Worm (Caenorhabditis elegans) whole organism, L4 larva: Measurements from ENCODE around the gene inx-11.

Experiments
- D1046.2 ChIP-seq: fragments of 200-800 bp; sonication (Bioruptor generic); IDR thresholded peaks from 2 replicates; pipeline ENCODE4 v1.3.6; 2022; ENCODE audit warnings: missing genetic modification characterization, missing compliant biosample characterization
- T26A8.4 ChIP-seq: fragments of 200-800 bp; sonication (Bioruptor generic); IDR thresholded peaks from 2 replicates; pipeline ENCODE4 v1.3.6; 2022; ENCODE audit warnings: missing genetic modification characterization, missing compliant biosample characterization
- ZK337.2 ChIP-seq: fragments of 200-800 bp; sonication (Bioruptor generic); IDR thresholded peaks from 2 replicates; pipeline ENCODE4 v1.3.6; 2022; ENCODE audit warnings: missing genetic modification reagents, missing genetic modification characterization, missing compliant biosample characterization
- aha-1 ChIP-seq: fragments of 150-350 bp; peaks from one replicate; lab custom pipeline; 2014; ENCODE audit warnings: missing biosample characterization, missing genetic modification characterization
- attf-4 ChIP-seq: sonication (generic microtip); optimal IDR thresholded peaks from 3 replicates; lab custom pipeline; 2017; ENCODE audit warnings: missing biosample characterization, missing genetic modification characterization
- ceh-20 ChIP-seq: fragments of 200-800 bp; sonication (Bioruptor generic); IDR thresholded peaks from 2 replicates; pipeline ENCODE4 v1.3.6; 2022; ENCODE audit warnings: missing genetic modification reagents, missing genetic modification characterization, missing compliant biosample characterization
- ceh-32 ChIP-seq: sonication (generic microtip); optimal IDR thresholded peaks from 2 replicates; lab custom pipeline; 2016; ENCODE audit warnings: mild to moderate bottlenecking, missing genetic modification characterization, missing compliant biosample characterization; ENCODE audit not compliant: poor library complexity
- ces-1 ChIP-seq: fragments of 150-350 bp; sonication (generic microtip); optimal IDR thresholded peaks from 4 replicates; lab custom pipeline; 2014; ENCODE audit warnings: missing biosample characterization, missing genetic modification reagents, missing genetic modification characterization
- ctbp-1 ChIP-seq: fragments of 200-800 bp; sonication (Bioruptor generic); IDR thresholded peaks from 2 replicates; pipeline ENCODE4 v1.3.6; 2022; ENCODE audit warnings: missing genetic modification reagents, missing genetic modification characterization, missing compliant biosample characterization
- daf-16 ChIP-seq, 3 experiments: sonication (generic microtip); optimal IDR thresholded peaks; 2 replicates each; lab custom pipeline; 2016 to 2017; ENCODE audit warnings: missing genetic modification characterization in 3 of 3, missing genetic modification reagents in 3 of 3, mild to moderate bottlenecking in 2 of 3, missing compliant biosample characterization in 2 of 3, missing biosample characterization in 1 of 3, moderate library complexity in 1 of 3
- daf-19 ChIP-seq: fragments of 200-800 bp; sonication (Bioruptor generic); conservative IDR thresholded peaks from 2 replicates; pipeline ENCODE4 v1.3.6; 2022; ENCODE audit warnings: missing genetic modification characterization, missing compliant biosample characterization
- dmd-6 ChIP-seq: fragments of 200-800 bp; sonication (Bioruptor generic); IDR thresholded peaks from 2 replicates; pipeline ENCODE4 v1.3.6; 2022; ENCODE audit warnings: missing genetic modification reagents, missing genetic modification characterization, missing compliant biosample characterization
- dve-1 ChIP-seq: sonication (generic microtip); optimal IDR thresholded peaks from 2 replicates; lab custom pipeline; 2017; ENCODE audit warnings: antibody characterized with exemption, mild to moderate bottlenecking, missing genetic modification characterization, missing compliant biosample characterization; ENCODE audit not compliant: insufficient read depth
- egl-43 ChIP-seq: fragments of 200-800 bp; sonication (Bioruptor generic); IDR thresholded peaks from 2 replicates; pipeline ENCODE4 v1.3.6; 2022; ENCODE audit warnings: missing genetic modification reagents, missing genetic modification characterization, missing compliant biosample characterization
- fos-1 ChIP-seq: fragments of 150-350 bp; optimal IDR thresholded peaks from 2 replicates; lab custom pipeline; 2014; ENCODE audit warnings: missing biosample characterization, missing genetic modification characterization
- hlh-11 ChIP-seq: fragments of 200-800 bp; sonication (Bioruptor generic); optimal IDR thresholded peaks from 2 replicates; lab custom pipeline; 2018; ENCODE audit warnings: mild to moderate bottlenecking, missing genetic modification characterization, missing compliant biosample characterization
- hlh-30 ChIP-seq: sonication (generic microtip); optimal IDR thresholded peaks from 2 replicates; lab custom pipeline; 2017; ENCODE audit warnings: antibody characterized with exemption, mild to moderate bottlenecking, missing genetic modification characterization, missing compliant biosample characterization; ENCODE audit not compliant: insufficient read depth
- lin-1 ChIP-seq: fragments of 200-800 bp; sonication (Bioruptor generic); IDR thresholded peaks from 2 replicates; pipeline ENCODE4 v1.3.6; 2022; ENCODE audit warnings: missing genetic modification reagents, missing genetic modification characterization, missing compliant biosample characterization
- lir-3 ChIP-seq: sonication (generic microtip); optimal IDR thresholded peaks from 2 replicates; lab custom pipeline; 2016; ENCODE audit warnings: mild to moderate bottlenecking, missing genetic modification characterization, missing compliant biosample characterization
- mdl-1 ChIP-seq, 2 experiments: fragments of 150-350 bp in 1 of 2; sonication (generic microtip) in 1 of 2; optimal IDR thresholded peaks; 2 replicates each; lab custom pipeline; 2014 to 2017; ENCODE audit warnings: missing biosample characterization in 2 of 2, missing genetic modification characterization in 2 of 2
- mes-2 ChIP-seq: sonication (generic microtip); optimal IDR thresholded peaks from 2 replicates; lab custom pipeline; 2016; ENCODE audit warnings: missing genotype, mild to moderate bottlenecking, missing genetic modification characterization, missing compliant biosample characterization; ENCODE audit not compliant: poor library complexity, severe bottlenecking
- nhr-10 ChIP-seq: fragments of 150-350 bp; optimal IDR thresholded peaks from 2 replicates; lab custom pipeline; 2014; ENCODE audit warnings: missing biosample characterization, missing genetic modification characterization
- nhr-102 ChIP-seq: sonication (generic microtip); optimal IDR thresholded peaks from 2 replicates; lab custom pipeline; 2016; ENCODE audit warnings: mild to moderate bottlenecking, missing genetic modification characterization, moderate library complexity, missing compliant biosample characterization
- nhr-11 ChIP-seq: fragments of 150-350 bp; optimal IDR thresholded peaks from 2 replicates; lab custom pipeline; 2014; ENCODE audit warnings: missing biosample characterization, missing genetic modification characterization
- nhr-237 ChIP-seq: sonication (generic microtip); optimal IDR thresholded peaks from 2 replicates; lab custom pipeline; 2017; ENCODE audit warnings: missing biosample characterization, missing genetic modification characterization
- nhr-25 ChIP-seq: sonication (generic microtip); optimal IDR thresholded peaks from 2 replicates; lab custom pipeline; 2017; ENCODE audit warnings: missing genetic modification characterization, mild to moderate bottlenecking, missing compliant biosample characterization, antibody characterized with exemption, moderate library complexity, borderline replicate concordance; ENCODE audit not compliant: insufficient read depth
- nhr-28 ChIP-seq: fragments of 150-350 bp; optimal IDR thresholded peaks from 2 replicates; lab custom pipeline; 2014; ENCODE audit warnings: missing biosample characterization, missing genetic modification characterization
- nhr-42 ChIP-seq: fragments of 200-800 bp; sonication (Bioruptor generic); IDR thresholded peaks from 2 replicates; pipeline ENCODE4 v1.3.6; 2022; ENCODE audit warnings: missing genetic modification characterization, missing compliant biosample characterization
- nhr-6 ChIP-seq: fragments of 150-350 bp; optimal IDR thresholded peaks from 2 replicates; lab custom pipeline; 2014; ENCODE audit warnings: missing biosample characterization, missing genetic modification characterization
- nhr-76 ChIP-seq: fragments of 150-350 bp; optimal IDR thresholded peaks from 2 replicates; lab custom pipeline; 2014; ENCODE audit warnings: missing biosample characterization, missing genetic modification characterization
- nhr-77 ChIP-seq: fragments of 150-350 bp; optimal IDR thresholded peaks from 2 replicates; lab custom pipeline; 2014; ENCODE audit warnings: missing biosample characterization, missing genetic modification characterization
- pha-4 ChIP-seq, 2 experiments: fragments of 150-350 bp in 1 of 2; fragments of 200-800 bp in 1 of 2; sonication (Bioruptor generic) in 1 of 2; IDR thresholded peaks in 1 of 2; optimal IDR thresholded peaks in 1 of 2; 2 replicates each; pipeline versions ENCODE4 v1.3.6 to Lab custom; 2014 to 2022; ENCODE audit warnings: missing genetic modification characterization in 2 of 2, missing genetic modification reagents in 2 of 2, missing biosample characterization in 1 of 2, missing compliant biosample characterization in 1 of 2
- php-3 ChIP-seq: fragments of 200-800 bp; sonication (Bioruptor generic); IDR thresholded peaks from 2 replicates; pipeline ENCODE4 v1.3.6; 2022; ENCODE audit warnings: missing genetic modification reagents, missing genetic modification characterization, missing compliant biosample characterization
- pqm-1 ChIP-seq: sonication (generic microtip); optimal IDR thresholded peaks from 2 replicates; lab custom pipeline; 2017; ENCODE audit warnings: missing biosample characterization, missing genetic modification characterization
- rbr-2 ChIP-seq: sonication (generic microtip); optimal IDR thresholded peaks from 2 replicates; lab custom pipeline; 2016; ENCODE audit warnings: missing genotype, missing genetic modification characterization, missing compliant biosample characterization
- sdz-12 ChIP-seq: fragments of 200-800 bp; sonication (Bioruptor generic); optimal IDR thresholded peaks from 2 replicates; lab custom pipeline; 2018; ENCODE audit warnings: mild to moderate bottlenecking, missing genetic modification characterization, missing compliant biosample characterization
- skn-1 ChIP-seq: fragments of 150-350 bp; optimal IDR thresholded peaks from 2 replicates; lab custom pipeline; 2014; ENCODE audit warnings: missing biosample characterization, missing genetic modification characterization
- snpc-1.2 ChIP-seq: fragments of 200-800 bp; sonication (Bioruptor generic); IDR thresholded peaks from 2 replicates; pipeline ENCODE4 v1.3.6; 2022; ENCODE audit warnings: missing genetic modification reagents, missing genetic modification characterization, missing compliant biosample characterization
- tag-97 ChIP-seq: fragments of 200-800 bp; sonication (Bioruptor generic); IDR thresholded peaks from 2 replicates; pipeline ENCODE4 v1.3.6; 2022; ENCODE audit warnings: missing genetic modification characterization, missing compliant biosample characterization
- tra-1 ChIP-seq: fragments of 200-800 bp; sonication (Bioruptor generic); IDR thresholded peaks from 2 replicates; pipeline ENCODE4 v1.3.6; 2022; ENCODE audit warnings: missing genetic modification reagents, missing genetic modification characterization, missing compliant biosample characterization
- unc-62 ChIP-seq, 3 experiments: fragments of 150-350 bp in 1 of 3; sonication (generic microtip); optimal IDR thresholded peaks in 2 of 3; peaks in 1 of 3; 1 replicate in 1 of 3; 2 replicates in 2 of 3; lab custom pipeline; 2014 to 2017; ENCODE audit warnings: missing biosample characterization in 3 of 3, missing genetic modification characterization in 3 of 3, missing genetic modification reagents in 3 of 3, missing genotype in 1 of 3
- vab-7 ChIP-seq: fragments of 200-800 bp; sonication (Bioruptor generic); IDR thresholded peaks from 2 replicates; pipeline ENCODE4 v1.3.6; 2022; ENCODE audit warnings: missing genetic modification reagents, missing genetic modification characterization, missing compliant biosample characterization
- zfp-3 ChIP-seq: fragments of 200-800 bp; sonication (Bioruptor generic); conservative IDR thresholded peaks from 2 replicates; pipeline ENCODE4 v1.3.6; 2022; ENCODE audit warnings: missing genetic modification reagents, missing genetic modification characterization, missing compliant biosample characterization
- zip-11 ChIP-seq: fragments of 200-800 bp; sonication (Bioruptor generic); IDR thresholded peaks from 2 replicates; pipeline ENCODE4 v1.3.6; 2022; ENCODE audit warnings: missing genetic modification characterization, missing compliant biosample characterization

inx-11 gene

DNA sequence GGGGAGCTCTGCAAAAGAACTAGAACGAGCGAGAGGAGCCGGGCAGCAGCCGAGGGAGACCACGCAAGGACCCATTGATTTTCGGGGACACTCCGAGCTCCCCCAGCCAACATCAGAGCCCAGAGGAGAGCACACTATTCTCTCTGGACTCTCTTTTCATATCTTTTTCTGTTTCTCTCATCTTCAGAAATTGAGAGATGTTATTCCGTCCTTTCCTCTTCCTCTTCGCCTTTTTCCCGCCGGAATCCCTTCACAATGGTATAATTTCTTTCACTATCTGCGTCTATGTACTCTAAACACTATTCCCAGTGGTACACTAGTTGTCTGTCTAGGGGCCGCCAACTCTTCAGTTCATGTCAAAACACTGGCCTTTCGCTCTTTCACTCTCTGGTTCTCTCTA lies 21.6 kb upstream of the inx-11 start (continued):
- peak; percentile 39 for TF ChIP-seq mes-2 (tag; lab: Kevin White, UChicago)
- peak; percentile 42 for TF ChIP-seq dve-1 (tag; lab: Kevin White, UChicago)
- TF ChIP-seq ceh-32 (tag; lab: Kevin White, UChicago), result peak; percentile 40
- no peak for TF ChIP-seq nhr-10 (tag; lab: Kevin White, UChicago)
- TF ChIP-seq zfp-3 (GFP tag; lab: Robert Waterston, UW), result no peak
- TF ChIP-seq unc-62 (GFP tag; optimal IDR thresholded peaks at IDR 0.05 in 1 of 2; lab: Kevin White, UChicago), result peak in 1 of 2 experiments; percentile 50
- no peak for TF ChIP-seq unc-62 (tag; optimal IDR thresholded peaks at IDR 0.05; lab: Kevin White, UChicago)
- TF ChIP-seq ZK337.2 (GFP tag; lab: Robert Waterston, UW), result no peak
- no peak for TF ChIP-seq zip-11 (GFP tag; lab: Robert Waterston, UW)
- TF ChIP-seq nhr-42 (GFP tag; lab: Robert Waterston, UW), result no peak
- TF ChIP-seq snpc-1.2, result no peak
- peak; percentile 80 for TF ChIP-seq nhr-11
- TF ChIP-seq nhr-25, result no peak
- no peak for TF ChIP-seq skn-1 (tag; lab: Kevin White, UChicago)
- peak; percentile 85 for TF ChIP-seq ceh-20 (GFP tag; lab: Robert Waterston, UW)
- TF ChIP-seq nhr-28 (tag; lab: Kevin White, UChicago), result peak; percentile 42
- no peak for TF ChIP-seq pqm-1 (tag; lab: Kevin White, UChicago)
- TF ChIP-seq vab-7, result 0 out of 2 replicates have a peak, but pooled peaks have one; percentile 38
- TF ChIP-seq egl-43 (GFP tag; lab: Robert Waterston, UW), result peak; percentile 71
- peak; percentile 72 for TF ChIP-seq ces-1 (GFP tag; lab: Kevin White, UChicago)
- TF ChIP-seq nhr-77 (tag; lab: Kevin White, UChicago), result no peak
- peak; percentile 37 for TF ChIP-seq hlh-30 (tag; lab: Kevin White, UChicago)
- TF ChIP-seq daf-16 (GFP tag; optimal IDR thresholded peaks at IDR 0.05; lab: Kevin White, UChicago), result peak in 1 of 2 experiments; percentile 83
- TF ChIP-seq daf-16 (tag; optimal IDR thresholded peaks at IDR 0.05; lab: Kevin White, UChicago), result no peak
- no peak for TF ChIP-seq lir-3 (tag; lab: Kevin White, UChicago)

DNA sequence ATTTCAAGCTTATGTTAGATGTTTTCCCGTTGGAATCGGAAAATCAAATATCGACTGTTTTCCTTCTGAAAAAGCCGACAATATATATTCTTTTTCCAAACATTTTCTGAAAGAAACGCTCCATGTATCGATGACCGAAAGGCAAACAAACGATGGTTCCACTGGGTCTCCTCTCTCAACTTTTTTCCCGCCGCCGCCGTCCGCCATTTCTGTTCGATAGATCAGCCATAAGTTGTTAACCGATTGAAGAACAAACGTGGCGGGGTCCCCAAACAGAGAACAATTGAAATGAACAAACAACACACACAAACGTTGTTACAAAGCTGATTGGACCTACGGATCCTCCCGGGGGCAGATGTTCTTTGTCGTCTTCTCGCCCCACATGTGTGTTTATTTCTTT lies 20.4 kb upstream of the inx-11 start:
- TF ChIP-seq nhr-6, result peak; percentile 55
- TF ChIP-seq sdz-12 (GFP tag; lab: Kevin White, UChicago), result no peak
- no peak for TF ChIP-seq attf-4 (tag; lab: Kevin White, UChicago)

DNA sequence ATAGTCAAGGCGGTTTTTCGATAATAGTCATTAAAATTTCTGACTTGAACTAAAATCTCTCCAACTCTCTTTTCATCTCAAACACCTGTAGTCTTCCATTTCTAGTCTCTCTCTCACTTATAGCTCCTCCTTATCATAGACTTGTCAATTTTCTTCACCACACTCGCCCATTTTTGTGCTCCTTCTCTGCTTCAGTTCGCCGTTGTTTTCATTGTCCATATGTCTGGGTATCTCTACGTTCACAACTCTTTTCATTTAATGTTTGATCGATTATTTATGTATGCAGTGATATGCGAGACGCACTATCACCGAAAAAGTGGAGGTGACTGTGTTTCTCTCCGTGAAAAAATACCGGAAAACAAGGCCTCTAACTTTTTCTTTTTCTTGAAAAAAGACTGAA lies 19.3 kb upstream of the inx-11 start:
- TF ChIP-seq dmd-6 (GFP tag; lab: Robert Waterston, UW) (peak; percentile 93), mdl-1 (tag; optimal IDR thresholded peaks at IDR 0.05; lab: Kevin White, UChicago) (no peak), skn-1 (tag; lab: Kevin White, UChicago) (no peak), dve-1 (tag; lab: Kevin White, UChicago) (peak; percentile 71), zfp-3 (GFP tag; lab: Robert Waterston, UW) (no peak), rbr-2 (tag; lab: Kevin White, UChicago) (no peak), lin-1 (GFP tag; lab: Robert Waterston, UW) (peak; percentile 45; the same call in 1 of the 2 replicates), php-3 (peak; percentile 90), nhr-11 (peak; percentile 9), mes-2 (tag; lab: Kevin White, UChicago) (peak; percentile 42), nhr-237 (no peak), sdz-12 (GFP tag; lab: Kevin White, UChicago) (no peak), nhr-102 (tag; lab: Kevin White, UChicago) (peak; percentile 37), daf-19 (GFP tag; lab: Robert Waterston, UW) (no peak), tag-97 (no peak), vab-7 (no peak), ctbp-1 (no peak), fos-1 (tag; lab: Kevin White, UChicago) (peak; percentile 11), hlh-11 (tag; lab: Kevin White, UChicago) (peak; percentile 89), daf-16 (GFP tag; optimal IDR thresholded peaks at IDR 0.05; lab: Kevin White, UChicago) (no peak), daf-16 (tag; optimal IDR thresholded peaks at IDR 0.05; lab: Kevin White, UChicago) (peak; percentile 93), pha-4 (GFP tag; IDR thresholded peaks at IDR 0.05; lab: Robert Waterston, UW) (no peak), pha-4 (tag; optimal IDR thresholded peaks at IDR 0.05; lab: Kevin White, UChicago) (no peak), zip-11 (GFP tag; lab: Robert Waterston, UW) (no peak), tra-1 (GFP tag; lab: Robert Waterston, UW) (peak; percentile 52; the same call in 1 of the 2 replicates), pqm-1 (tag; lab: Kevin White, UChicago) (peak; percentile 96), D1046.2 (no peak), aha-1 (no peak), T26A8.4 (GFP tag; lab: Robert Waterston, UW) (no peak), nhr-77 (tag; lab: Kevin White, UChicago) (peak; percentile 71), nhr-76 (tag; lab: Kevin White, UChicago) (no peak)
